Worm (Caenorhabditis elegans): ENCODE results near the gene ech-9.

DNA sequence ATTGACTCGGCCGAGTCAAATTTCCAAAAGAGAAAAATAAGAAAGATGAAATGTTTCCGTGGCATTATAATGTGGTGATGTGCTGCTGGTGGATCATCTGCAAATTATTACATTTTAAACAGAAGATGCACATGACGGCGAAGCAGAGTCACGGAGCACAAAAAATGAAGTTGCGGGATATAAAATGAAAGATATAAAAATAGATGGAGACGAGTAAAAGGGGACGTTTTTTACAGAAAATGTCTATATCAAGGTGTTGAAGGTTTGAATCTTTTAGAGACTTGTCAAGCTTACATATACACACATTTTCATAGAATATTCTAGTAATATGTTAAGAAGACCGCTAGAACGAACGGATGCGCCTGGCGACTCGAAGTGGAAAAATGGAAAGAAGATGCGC lies 40.8 kb downstream of the ech-9 start, which contains the start of gene ptrg-1:
- TF ChIP-seq snpc-4 (tag; optimal IDR thresholded peaks at IDR 0.05) (no peak), unc-62 (GFP tag; optimal IDR thresholded peaks at IDR 0.05) (no peak), lin-13 (GFP tag; optimal IDR thresholded peaks at IDR 0.05) (no peak), R02D3.7 (tag; optimal IDR thresholded peaks at IDR 0.05) (no peak), fos-1 (tag; optimal IDR thresholded peaks at IDR 0.05) (no peak)

All from whole organism, L2 larva.